Worm (Caenorhabditis elegans) whole organism, L3 larva: ENCODE measurements around the gene tmem-184.

Source experiments
- aly-2 ChIP-seq: fragments of 150-350 bp; optimal IDR thresholded peaks from 2 replicates; lab custom pipeline; 2014; ENCODE audit warnings: missing biosample characterization, missing genetic modification characterization
- ceh-28 ChIP-seq: fragments of 150-350 bp; optimal IDR thresholded peaks from 2 replicates; lab custom pipeline; 2014; ENCODE audit warnings: missing biosample characterization, missing genetic modification reagents, missing genetic modification characterization
- elt-1 ChIP-seq: fragments of 150-350 bp; optimal IDR thresholded peaks from 2 replicates; lab custom pipeline; 2014; ENCODE audit warnings: missing biosample characterization, missing genetic modification characterization
- elt-3 ChIP-seq, 3 experiments: fragments of 150-350 bp in 1 of 3; sonication (generic microtip) in 2 of 3; optimal IDR thresholded peaks; 2 replicates in 2 of 3; 4 replicates in 1 of 3; lab custom pipeline; 2014 to 2017; ENCODE audit warnings: missing biosample characterization in 3 of 3, missing genetic modification characterization in 3 of 3
- fkh-10 ChIP-seq: sonication (generic microtip); optimal IDR thresholded peaks from 2 replicates; lab custom pipeline; 2017; ENCODE audit warnings: missing biosample characterization, missing genetic modification reagents, missing genetic modification characterization
- nfya-1 ChIP-seq: sonication (generic microtip); optimal IDR thresholded peaks from 2 replicates; lab custom pipeline; 2017; ENCODE audit warnings: missing genetic modification characterization, mild to moderate bottlenecking, missing compliant biosample characterization, antibody characterized with exemption, moderate library complexity; ENCODE audit not compliant: insufficient read depth
- nhr-11 ChIP-seq: fragments of 150-350 bp; optimal IDR thresholded peaks from 2 replicates; lab custom pipeline; 2014; ENCODE audit warnings: missing biosample characterization, missing genetic modification characterization
- nhr-237 ChIP-seq: fragments of 150-350 bp; optimal IDR thresholded peaks from 2 replicates; lab custom pipeline; 2014; ENCODE audit warnings: missing biosample characterization, missing genetic modification characterization
- nhr-28 ChIP-seq: fragments of 150-350 bp; optimal IDR thresholded peaks from 2 replicates; lab custom pipeline; 2014; ENCODE audit warnings: missing biosample characterization, missing genetic modification characterization
- ztf-4 ChIP-seq: fragments of 150-350 bp; optimal IDR thresholded peaks from 2 replicates; lab custom pipeline; 2014; ENCODE audit warnings: missing biosample characterization, missing genetic modification characterization

DNA sequence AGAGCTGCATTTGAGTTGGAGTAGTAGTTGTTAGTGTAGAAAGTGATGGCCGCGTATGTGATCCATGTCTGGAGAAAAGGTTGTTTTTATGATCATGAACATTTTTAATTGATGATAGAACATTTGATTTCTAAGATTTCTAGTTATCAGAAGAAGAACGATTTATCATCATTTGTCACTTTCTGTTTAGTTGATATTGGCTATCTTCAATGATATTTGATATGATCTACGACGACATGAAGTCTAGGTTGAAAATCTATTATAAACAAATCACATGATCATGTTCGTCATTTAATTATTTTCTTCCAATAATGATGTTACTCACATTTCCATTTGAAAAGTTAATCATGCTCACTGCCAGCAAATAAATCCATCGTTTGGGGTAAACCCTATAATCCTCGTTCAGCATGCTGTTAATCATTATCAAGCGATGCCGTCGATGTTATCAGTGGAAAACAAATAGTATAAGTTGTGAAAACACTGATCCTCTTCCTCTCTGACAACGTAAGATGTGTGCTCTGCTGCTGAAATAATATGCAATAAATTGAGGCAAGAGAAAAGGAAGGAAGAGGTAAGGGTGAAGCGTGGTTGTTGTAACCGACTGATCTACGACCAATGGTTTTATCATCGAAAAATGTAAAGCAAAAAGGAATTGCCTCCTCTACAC is 30.4 kb upstream of the tmem-184 start:
- no peak for TF ChIP-seq nfya-1
- TF ChIP-seq nhr-11 (tag; lab: Kevin White, UChicago) = no peak
- TF ChIP-seq fkh-10 = no peak
- no peak for TF ChIP-seq elt-1 (tag; lab: Kevin White, UChicago)
- no peak for TF ChIP-seq nhr-28
- no peak for TF ChIP-seq ztf-4
- TF ChIP-seq ceh-28 = no peak
- no peak for TF ChIP-seq nhr-237
- no peak for TF ChIP-seq elt-3 (tag; optimal IDR thresholded peaks at IDR 0.05; lab: Kevin White, UChicago)
- TF ChIP-seq aly-2 (tag; lab: Kevin White, UChicago) = no peak
